Fruit fly (Drosophila melanogaster): ENCODE results near the gene brat.

DNA sequence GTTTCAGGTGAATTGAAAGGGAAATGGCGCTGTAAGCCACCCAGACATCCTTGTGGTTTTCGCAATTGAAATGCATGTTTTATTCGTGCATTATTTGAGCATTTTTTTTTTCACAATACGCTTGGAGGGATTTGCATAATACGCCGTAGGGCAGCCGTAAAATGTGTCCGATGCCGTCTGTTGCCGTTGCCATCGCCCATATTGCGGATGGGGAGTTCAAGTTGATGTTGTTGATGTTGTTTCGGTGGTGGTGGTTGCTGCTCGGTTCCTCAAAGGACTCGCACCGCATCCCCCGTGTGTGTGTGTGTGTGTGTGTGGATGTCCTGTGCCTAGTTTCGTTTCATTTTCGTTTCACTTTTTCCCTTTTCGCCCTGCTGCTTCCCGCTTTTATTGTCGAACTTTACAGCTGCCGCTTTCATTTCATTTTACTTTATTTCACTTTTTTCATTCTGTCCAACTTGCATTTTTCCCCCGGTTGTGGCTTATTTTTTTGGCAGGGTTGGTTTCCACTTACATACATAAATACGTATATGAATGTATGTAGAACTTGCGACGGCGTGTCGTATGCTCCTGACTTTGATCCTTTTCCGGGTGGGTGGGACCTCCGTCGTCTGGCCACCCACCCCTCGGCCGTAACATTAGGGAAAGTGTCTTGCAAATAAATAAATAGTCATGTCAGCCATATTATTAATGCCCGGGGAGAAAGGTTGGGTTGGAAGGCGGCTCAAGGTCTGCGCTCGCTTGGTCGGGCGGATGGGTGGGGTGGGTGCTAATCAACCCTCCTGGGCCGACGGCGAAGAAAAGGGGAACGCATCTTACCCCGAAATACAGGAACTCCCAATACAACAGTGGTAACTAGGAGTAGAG, 4.1 kb downstream of the brat start:
- no peak for TF ChIP-seq Sin3A (optimal IDR thresholded peaks at IDR 0.05)
- no peak for TF ChIP-seq h (optimal IDR thresholded peaks at IDR 0.05)
- no peak for TF ChIP-seq psq (optimal IDR thresholded peaks at IDR 0.05)
- TF ChIP-seq ttk (optimal IDR thresholded peaks at IDR 0.05) = no peak
- no peak for TF ChIP-seq insv (optimal IDR thresholded peaks at IDR 0.05)
- no peak for TF ChIP-seq Myc (optimal IDR thresholded peaks at IDR 0.05)

All from Kc167 (cell line).